Worm (Caenorhabditis elegans): ENCODE measurements around the gene D2024.1.

DNA sequence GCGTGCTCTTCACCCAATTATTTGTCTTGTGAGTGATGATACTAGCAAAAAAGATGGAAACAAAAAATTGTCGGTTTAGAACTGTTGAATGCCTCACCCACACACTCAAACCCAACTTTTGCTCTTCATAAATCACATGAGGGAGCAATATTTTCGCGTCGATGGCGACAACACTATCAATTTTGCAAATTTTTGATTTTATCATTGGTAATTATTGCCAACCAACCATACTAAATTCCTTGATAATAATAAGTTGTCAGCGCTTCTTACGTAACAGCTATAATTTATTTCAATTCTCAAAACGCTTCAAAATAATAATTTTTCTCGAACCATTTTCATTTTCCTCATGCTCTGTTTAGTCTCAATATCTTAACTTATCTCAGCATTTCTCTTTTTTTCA, 34.6 kb upstream of the D2024.1 start:
- no peak for TF ChIP-seq him-1 (tag; optimal IDR thresholded peaks at IDR 0.05)
- no peak for TF ChIP-seq dao-5 (tag; optimal IDR thresholded peaks at IDR 0.05)
- no peak for TF ChIP-seq W03F9.2 (tag; optimal IDR thresholded peaks at IDR 0.05)
